Fruit fly (Drosophila melanogaster): ENCODE measurements around the gene ppl.

Gene ppl

dm6 chr3L:21304400-21304799, 23.1 kb upstream of the ppl start, which contains the start of the genes CG11309 and CG7632 (continued):
- TF ChIP-seq Sp1 (GFP tag; optimal IDR thresholded peaks at IDR 0.05) (peak; percentile 100), CG9705 (GFP tag; optimal IDR thresholded peaks at IDR 0.05) (peak; percentile 100), Dfd (GFP tag; optimal IDR thresholded peaks at IDR 0.05) (peak; percentile 52), CrebA (GFP tag; optimal IDR thresholded peaks at IDR 0.05; ENCODE audit: borderline replicate concordance) (peak; percentile 97), sv (GFP tag; optimal IDR thresholded peaks at IDR 0.05) (peak; percentile 98)

DNA sequence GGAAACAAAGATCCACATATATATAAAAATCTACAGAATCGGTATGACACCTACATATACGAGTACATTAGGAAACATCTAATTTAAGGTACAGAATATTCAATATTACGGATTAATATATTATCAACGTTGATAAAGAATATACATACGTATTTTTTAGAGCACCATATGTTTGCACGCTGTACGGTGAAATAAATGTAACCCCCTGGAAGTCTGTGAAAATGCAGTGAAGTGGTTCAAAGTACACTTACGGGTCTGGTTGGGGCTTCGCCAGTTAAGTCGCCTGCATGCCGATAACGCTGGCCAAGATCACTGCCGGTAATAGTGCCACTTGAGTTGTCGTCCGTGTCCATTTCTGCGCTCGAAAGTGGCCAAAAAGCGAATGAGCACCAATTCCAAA, 22.4 kb upstream of the ppl start:
- TF ChIP-seq Abd-B (GFP tag; optimal IDR thresholded peaks at IDR 0.05) (no peak), Hnf4 (GFP tag; optimal IDR thresholded peaks at IDR 0.05) (peak; percentile 35), Dif (GFP tag; optimal IDR thresholded peaks at IDR 0.05; ENCODE audit: partially characterized antibody) (peak; percentile 28)

DNA sequence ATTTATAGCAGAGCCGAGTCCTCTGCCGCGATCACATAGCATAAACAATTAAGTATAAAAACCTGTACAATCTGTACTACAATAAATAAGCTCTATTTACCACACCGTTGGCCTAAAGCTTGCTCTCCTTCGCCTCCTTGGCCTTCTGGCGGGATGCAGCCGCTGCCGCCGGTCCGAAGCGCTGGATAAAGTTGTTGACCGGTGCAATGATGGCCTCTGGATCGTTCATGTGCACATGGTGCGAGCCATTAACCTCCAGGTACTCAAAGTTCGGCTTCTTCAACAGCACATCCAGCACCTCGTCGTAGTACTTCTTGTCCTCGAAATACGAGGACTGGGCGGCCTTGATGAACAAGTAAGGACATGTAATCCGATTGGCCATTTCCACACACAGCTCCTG, 21.2 kb upstream of the ppl start:
- TF ChIP-seq pan (optimal IDR thresholded peaks at IDR 0.05) (no peak), Hr78 (GFP tag; optimal IDR thresholded peaks at IDR 0.05) (no peak), jim (GFP tag; optimal IDR thresholded peaks at IDR 0.05) (no peak), Sp1 (GFP tag; optimal IDR thresholded peaks at IDR 0.05) (no peak), brk (GFP tag; optimal IDR thresholded peaks at IDR 0.05) (no peak), sage (GFP tag; optimal IDR thresholded peaks at IDR 0.05) (no peak), sv (GFP tag; optimal IDR thresholded peaks at IDR 0.05) (no peak), foxo (GFP tag; optimal IDR thresholded peaks at IDR 0.05) (no peak), usp (GFP tag; optimal IDR thresholded peaks at IDR 0.05) (no peak), HLH106 (tag; optimal IDR thresholded peaks at IDR 0.05) (no peak), ey (GFP tag; optimal IDR thresholded peaks at IDR 0.05) (no peak), N (GFP tag; optimal IDR thresholded peaks at IDR 0.05) (no peak), Myc (optimal IDR thresholded peaks at IDR 0.05) (no peak), Hnf4 (GFP tag; optimal IDR thresholded peaks at IDR 0.05) (no peak), dmrt93B (GFP tag; optimal IDR thresholded peaks at IDR 0.05) (no peak)

dm6 chr3L:21301737-21302487, 20.6 kb upstream of the ppl start:
- TF ChIP-seq br (GFP tag; optimal IDR thresholded peaks at IDR 0.05) (no peak), sv (GFP tag; optimal IDR thresholded peaks at IDR 0.05) (no peak), Rel (GFP tag; optimal IDR thresholded peaks at IDR 0.05) (no peak), Rel (tag; optimal IDR thresholded peaks at IDR 0.05) (no peak), usp (GFP tag; optimal IDR thresholded peaks at IDR 0.05) (no peak), GATAd (GFP tag; optimal IDR thresholded peaks at IDR 0.05) (no peak), ey (GFP tag; optimal IDR thresholded peaks at IDR 0.05) (no peak), Mio (GFP tag; optimal IDR thresholded peaks at IDR 0.05) (no peak), Hnf4 (GFP tag; optimal IDR thresholded peaks at IDR 0.05) (no peak), dmrt93B (GFP tag; optimal IDR thresholded peaks at IDR 0.05) (no peak), fru (GFP tag; optimal IDR thresholded peaks at IDR 0.05) (no peak), lola (GFP tag; optimal IDR thresholded peaks at IDR 0.05) (no peak), Dif (GFP tag; optimal IDR thresholded peaks at IDR 0.05; ENCODE audit: partially characterized antibody) (no peak), Jra (GFP tag; optimal IDR thresholded peaks at IDR 0.05) (no peak), Hr78 (GFP tag; optimal IDR thresholded peaks at IDR 0.05) (no peak), tai (GFP tag; optimal IDR thresholded peaks at IDR 0.05) (no peak), sage (GFP tag; optimal IDR thresholded peaks at IDR 0.05) (no peak), woc (GFP tag; optimal IDR thresholded peaks at IDR 0.05) (no peak), OdsH (GFP tag; optimal IDR thresholded peaks at IDR 0.05) (no peak), Hr83 (GFP tag; optimal IDR thresholded peaks at IDR 0.05; ENCODE audit: poor library complexity, severe bottlenecking) (no peak)

DNA sequence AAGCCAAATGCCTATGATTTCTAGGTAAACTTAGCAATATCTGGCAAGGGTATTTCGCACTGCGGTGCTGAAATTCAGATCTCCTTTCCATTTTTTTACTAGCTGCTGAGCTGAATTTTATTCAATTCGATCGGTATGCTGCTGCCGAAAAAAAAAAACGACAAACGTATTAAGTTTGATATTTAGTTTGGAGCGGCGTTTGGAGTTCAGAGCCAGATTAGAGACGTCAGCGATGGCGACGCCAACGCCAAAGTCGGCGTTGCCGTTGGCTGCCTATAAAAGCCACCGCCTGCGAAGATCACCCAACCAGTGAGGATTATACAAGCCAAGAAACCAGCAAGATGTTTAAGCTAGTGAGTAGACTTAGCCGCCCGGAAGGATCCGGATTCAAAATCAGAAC, 19.0 kb upstream of the ppl start, which contains the start of gene Cpr78Cc:
Gene Cpr78Cc (plus strand): TSS at position 301 of the 400 bp plus-strand sequence.
- TF ChIP-seq dmrt93B (GFP tag; optimal IDR thresholded peaks at IDR 0.05) (no peak), pan (optimal IDR thresholded peaks at IDR 0.05) (no peak), Dif (GFP tag; optimal IDR thresholded peaks at IDR 0.05; ENCODE audit: partially characterized antibody) (no peak), br (GFP tag; optimal IDR thresholded peaks at IDR 0.05) (no peak), jim (GFP tag; optimal IDR thresholded peaks at IDR 0.05) (no peak), dsf (GFP tag; optimal IDR thresholded peaks at IDR 0.05; ENCODE audit: borderline replicate concordance) (no peak), tai (GFP tag; optimal IDR thresholded peaks at IDR 0.05) (no peak), foxo (GFP tag; optimal IDR thresholded peaks at IDR 0.05) (no peak), Myc (optimal IDR thresholded peaks at IDR 0.05) (no peak), dl (GFP tag; optimal IDR thresholded peaks at IDR 0.05; ENCODE audit: insufficient read depth in 1 of 2, partially characterized antibody in 2 of 2) (no peak), ey (GFP tag; optimal IDR thresholded peaks at IDR 0.05) (no peak), Vsx2 (GFP tag; optimal IDR thresholded peaks at IDR 0.05; ENCODE audit: partially characterized antibody) (no peak), GATAd (GFP tag; optimal IDR thresholded peaks at IDR 0.05) (no peak), OdsH (GFP tag; optimal IDR thresholded peaks at IDR 0.05) (no peak), N (GFP tag; optimal IDR thresholded peaks at IDR 0.05) (no peak), brk (GFP tag; optimal IDR thresholded peaks at IDR 0.05) (no peak), fru (GFP tag; optimal IDR thresholded peaks at IDR 0.05) (no peak)

All from whole organism, wandering third instar larva.